Fruit fly (Drosophila melanogaster) whole organism, embryonic: ENCODE measurements around the gene CG9776.
A peak's percentile ranks its signal among the peaks of the same experiment; 100 is the strongest.

ENCODE experiments used
- ATbp ChIP-seq: fragments of 200-800 bp; sonication (Bioruptor generic); optimal IDR thresholded peaks from 2 replicates; lab custom pipeline; 2017; ENCODE audit warnings: missing biosample characterization, mild to moderate bottlenecking, missing genetic modification characterization, missing genetic modification reagents
- Atf6 ChIP-seq: fragments of 200-800 bp; sonication (Bioruptor generic); IDR thresholded peaks from 2 replicates; pipeline ENCODE4 v1.3.6; 2022; ENCODE audit warnings: missing biosample characterization, missing genetic modification characterization
- Blimp-1 ChIP-seq: fragments of 200-800 bp; sonication (Bioruptor generic); optimal IDR thresholded peaks from 3 replicates; lab custom pipeline; 2018; ENCODE audit warnings: missing biosample characterization, missing genetic modification characterization, mild to moderate bottlenecking, moderate library complexity, missing genetic modification reagents
- CG11398 ChIP-seq: fragments of 200-800 bp; sonication (Bioruptor generic); optimal IDR thresholded peaks from 2 replicates; lab custom pipeline; 2016; ENCODE audit warnings: missing biosample characterization, missing genetic modification characterization
- CG12219 ChIP-seq: fragments of 200-800 bp; sonication (Bioruptor generic); optimal IDR thresholded peaks from 3 replicates; lab custom pipeline; 2018; ENCODE audit warnings: missing biosample characterization, mild to moderate bottlenecking, missing genetic modification characterization
- CG12744 ChIP-seq: fragments of 200-800 bp; sonication (Bioruptor generic); optimal IDR thresholded peaks from 2 replicates; lab custom pipeline; 2016; ENCODE audit warnings: missing biosample characterization, missing genetic modification characterization
- CG13424 ChIP-seq: fragments of 200-800 bp; sonication (Bioruptor generic); optimal IDR thresholded peaks from 2 replicates; lab custom pipeline; 2019; ENCODE audit warnings: missing biosample characterization, mild to moderate bottlenecking, missing genetic modification characterization, moderate library complexity
- CG13894 ChIP-seq: fragments of 200-800 bp; sonication (Bioruptor generic); optimal IDR thresholded peaks from 3 replicates; lab custom pipeline; 2018; ENCODE audit warnings: missing biosample characterization, mild to moderate bottlenecking, missing genetic modification characterization, moderate library complexity
- CG15601 ChIP-seq: fragments of 200-800 bp; sonication (Bioruptor generic); optimal IDR thresholded peaks from 3 replicates; lab custom pipeline; 2019; ENCODE audit warnings: missing biosample characterization, mild to moderate bottlenecking, missing genetic modification characterization, moderate library complexity
- CG17328 ChIP-seq: fragments of 200-800 bp; sonication (Bioruptor generic); IDR thresholded peaks from 2 replicates; pipeline ENCODE4 v1.3.6; 2022; ENCODE audit warnings: missing biosample characterization, missing genetic modification characterization
- CG17802 ChIP-seq: fragments of 200-800 bp; sonication (Bioruptor generic); optimal IDR thresholded peaks from 2 replicates; lab custom pipeline; 2018; ENCODE audit warnings: missing biosample characterization, mild to moderate bottlenecking, missing genetic modification characterization, moderate library complexity
- CG2120 ChIP-seq: fragments of 200-800 bp; sonication (Bioruptor generic); optimal IDR thresholded peaks from 3 replicates; lab custom pipeline; 2016; ENCODE audit warnings: missing biosample characterization, missing genetic modification characterization
- CG30020 ChIP-seq: fragments of 200-800 bp; optimal IDR thresholded peaks from 2 replicates; lab custom pipeline; 2019; ENCODE audit warnings: missing biosample characterization, mild to moderate bottlenecking, missing genetic modification characterization, moderate library complexity
- CG31365 ChIP-seq: fragments of 200-800 bp; sonication (Bioruptor generic); optimal IDR thresholded peaks from 2 replicates; lab custom pipeline; 2018; ENCODE audit warnings: missing biosample characterization, mild to moderate bottlenecking, missing genetic modification characterization
- CG31388 ChIP-seq: fragments of 200-800 bp; sonication (Bioruptor generic); optimal IDR thresholded peaks from 2 replicates; lab custom pipeline; 2016; ENCODE audit warnings: missing biosample characterization, missing genetic modification characterization
- CG32767 ChIP-seq: fragments of 200-800 bp; sonication (Bioruptor generic); IDR thresholded peaks from 2 replicates; pipeline ENCODE4 v1.3.6; 2022; ENCODE audit warnings: missing biosample characterization, missing genetic modification characterization
- CG34224 ChIP-seq: fragments of 200-800 bp; sonication (Bioruptor generic); IDR thresholded peaks from 3 replicates; pipeline ENCODE4 v1.3.6; 2022; ENCODE audit warnings: missing biosample characterization, missing genetic modification characterization; ENCODE audit not compliant: partially characterized antibody
- CG4282 ChIP-seq: fragments of 200-800 bp; sonication (Bioruptor generic); optimal IDR thresholded peaks from 2 replicates; lab custom pipeline; 2016; ENCODE audit warnings: missing biosample characterization, missing genetic modification characterization
- CG6254 ChIP-seq: fragments of 200-800 bp; sonication (Bioruptor generic); optimal IDR thresholded peaks from 3 replicates; lab custom pipeline; 2017; ENCODE audit warnings: mild to moderate bottlenecking, missing biosample characterization, missing genetic modification reagents, missing genetic modification characterization
- CG6689 ChIP-seq: fragments of 200-800 bp; sonication (Bioruptor generic); IDR thresholded peaks from 2 replicates; pipeline ENCODE4 v1.3.6; 2022; ENCODE audit warnings: missing biosample characterization, missing genetic modification characterization
- CG6765 ChIP-seq: fragments of 200-800 bp; sonication (Bioruptor generic); optimal IDR thresholded peaks from 3 replicates; lab custom pipeline; 2017; ENCODE audit warnings: missing biosample characterization, mild to moderate bottlenecking, missing genetic modification characterization
- CG7786 ChIP-seq: fragments of 200-800 bp; sonication (Bioruptor generic); optimal IDR thresholded peaks from 2 replicates; lab custom pipeline; 2016; ENCODE audit warnings: missing biosample characterization, missing genetic modification characterization
- CG7839 ChIP-seq: fragments of 200-800 bp; sonication (Bioruptor generic); optimal IDR thresholded peaks from 3 replicates; lab custom pipeline; 2018; ENCODE audit warnings: missing biosample characterization, mild to moderate bottlenecking, missing genetic modification characterization, moderate library complexity
- CG7928 ChIP-seq: fragments of 200-800 bp; sonication (Bioruptor generic); optimal IDR thresholded peaks from 2 replicates; lab custom pipeline; 2017; ENCODE audit warnings: missing biosample characterization, mild to moderate bottlenecking, missing genetic modification characterization
- CG8388 ChIP-seq: fragments of 200-800 bp; sonication (Bioruptor generic); optimal IDR thresholded peaks from 2 replicates; lab custom pipeline; 2019; ENCODE audit warnings: missing biosample characterization, mild to moderate bottlenecking, missing genetic modification characterization, moderate library complexity
- CG8765 ChIP-seq: fragments of 200-800 bp; sonication (Bioruptor generic); IDR thresholded peaks from 2 replicates; pipeline ENCODE4 v1.3.6; 2022; ENCODE audit warnings: missing biosample characterization, missing genetic modification characterization
- CG9437 ChIP-seq: fragments of 200-800 bp; sonication (Bioruptor generic); optimal IDR thresholded peaks from 2 replicates; lab custom pipeline; 2018; ENCODE audit warnings: missing biosample characterization, mild to moderate bottlenecking, missing genetic modification characterization
- Dip2 ChIP-seq: fragments of 200-800 bp; sonication (Bioruptor generic); IDR thresholded peaks from 2 replicates; pipeline ENCODE4 v1.3.6; 2022; ENCODE audit warnings: missing biosample characterization, missing genetic modification characterization
- Dref ChIP-seq: fragments of 200-800 bp; sonication (Bioruptor generic); IDR thresholded peaks from 2 replicates; pipeline ENCODE4 v1.3.6; 2022; ENCODE audit warnings: missing biosample characterization, missing genetic modification characterization
- Gug ChIP-seq: fragments of 200-800 bp; sonication (Bioruptor generic); IDR thresholded peaks from 4 replicates; pipeline ENCODE4 v1.3.6; 2022; ENCODE audit warnings: missing biosample characterization, missing genetic modification characterization
- Hsf ChIP-seq: fragments of 200-800 bp; sonication (Bioruptor generic); optimal IDR thresholded peaks from 3 replicates; lab custom pipeline; 2016; ENCODE audit warnings: missing biosample characterization, missing genetic modification characterization
- Ravus ChIP-seq: fragments of 200-800 bp; sonication (Bioruptor generic); IDR thresholded peaks from 2 replicates; pipeline ENCODE4 v1.3.6; 2022; ENCODE audit warnings: missing biosample characterization, missing genetic modification characterization
- Vsx1 ChIP-seq: fragments of 200-800 bp; sonication (Bioruptor generic); optimal IDR thresholded peaks from 2 replicates; lab custom pipeline; 2017; ENCODE audit warnings: missing biosample characterization, mild to moderate bottlenecking, missing genetic modification characterization, missing genetic modification reagents
- Xbp1 ChIP-seq: fragments of 200-800 bp; sonication (Bioruptor generic); optimal IDR thresholded peaks from 3 replicates; lab custom pipeline; 2016; ENCODE audit warnings: missing biosample characterization, mild to moderate bottlenecking, missing genetic modification characterization
- bowl ChIP-seq: fragments of 200-800 bp; sonication (Bioruptor generic); IDR thresholded peaks from 2 replicates; pipeline ENCODE4 v1.3.6; 2022; ENCODE audit warnings: missing biosample characterization, missing genetic modification characterization
- br ChIP-seq: fragments of >200 bp; optimal IDR thresholded peaks from 2 replicates; lab custom pipeline; 2017
- bsh ChIP-seq, 2 experiments: fragments of 200-800 bp; sonication (Bioruptor generic); optimal IDR thresholded peaks; 2 replicates each; lab custom pipeline; 2017 to 2018; ENCODE audit warnings: mild to moderate bottlenecking in 2 of 2, missing biosample characterization in 2 of 2, missing genetic modification characterization in 2 of 2, moderate library complexity in 1 of 2
- corto ChIP-seq: fragments of 200-800 bp; sonication (Bioruptor generic); optimal IDR thresholded peaks from 2 replicates; lab custom pipeline; 2016; ENCODE audit warnings: missing biosample characterization, mild to moderate bottlenecking, missing genetic modification characterization, moderate library complexity
- croc ChIP-seq: fragments of 200-800 bp; sonication (Bioruptor generic); conservative IDR thresholded peaks from 3 replicates; pipeline ENCODE4 v1.3.6; 2022; ENCODE audit warnings: missing biosample characterization, missing genetic modification characterization
- dati ChIP-seq: fragments of 200-800 bp; sonication (Bioruptor generic); IDR thresholded peaks from 2 replicates; pipeline ENCODE4 v1.3.6; 2022; ENCODE audit warnings: missing biosample characterization, missing genetic modification characterization
- klu ChIP-seq: fragments of 200-800 bp; sonication (Bioruptor generic); IDR thresholded peaks from 2 replicates; pipeline ENCODE4 v1.3.6; 2022; ENCODE audit warnings: missing biosample characterization, missing genetic modification characterization
- lilli ChIP-seq: fragments of 200-800 bp; sonication (Bioruptor generic); optimal IDR thresholded peaks from 3 replicates; lab custom pipeline; 2016; ENCODE audit warnings: missing biosample characterization, missing genetic modification characterization
- mam ChIP-seq: fragments of 200-800 bp; sonication (Bioruptor generic); optimal IDR thresholded peaks from 3 replicates; lab custom pipeline; 2016; ENCODE audit warnings: missing biosample characterization, missing genetic modification characterization
- nmo ChIP-seq: fragments of 200-800 bp; sonication (Bioruptor generic); optimal IDR thresholded peaks from 2 replicates; lab custom pipeline; 2018; ENCODE audit warnings: missing biosample characterization, mild to moderate bottlenecking, missing genetic modification characterization, moderate library complexity
- pita ChIP-seq: fragments of 200-800 bp; sonication (Bioruptor generic); optimal IDR thresholded peaks from 2 replicates; lab custom pipeline; 2017; ENCODE audit warnings: missing biosample characterization, mild to moderate bottlenecking, missing genetic modification characterization
- psq ChIP-seq: fragments of 200-800 bp; sonication (Bioruptor generic); optimal IDR thresholded peaks from 2 replicates; lab custom pipeline; 2017; ENCODE audit warnings: missing biosample characterization, missing genetic modification characterization
- tgo ChIP-seq: fragments of 200-800 bp; sonication (Bioruptor generic); IDR thresholded peaks from 3 replicates; pipeline ENCODE4 v1.3.6; 2022; ENCODE audit warnings: missing biosample characterization, missing genetic modification characterization
- tna ChIP-seq: fragments of 200-800 bp; sonication (Bioruptor generic); IDR thresholded peaks from 2 replicates; pipeline ENCODE4 v1.3.6; 2022; ENCODE audit warnings: missing biosample characterization, missing genetic modification characterization; ENCODE audit not compliant: partially characterized antibody
- trh ChIP-seq: fragments of 200-800 bp; sonication (Bioruptor generic); optimal IDR thresholded peaks from 2 replicates; lab custom pipeline; 2016; ENCODE audit warnings: missing biosample characterization, missing genetic modification characterization
- unpg ChIP-seq: fragments of 200-800 bp; sonication (Bioruptor generic); optimal IDR thresholded peaks from 3 replicates; lab custom pipeline; 2018; ENCODE audit warnings: missing biosample characterization, mild to moderate bottlenecking, missing genetic modification characterization, moderate library complexity
- vvl ChIP-seq: fragments of 200-800 bp; sonication (Bioruptor generic); IDR thresholded peaks from 2 replicates; pipeline ENCODE4 v1.3.6; 2022; ENCODE audit warnings: missing biosample characterization, missing genetic modification characterization

Gene CG9776

dm6 chr3R:4319507-4320138, 14.2 kb downstream of the CG9776 start, which contains the start of gene CG9795 (continued):
- peak; percentile 51 for TF ChIP-seq CG4282 (GFP tag; lab: Kevin White, UChicago)
- TF ChIP-seq corto (GFP tag; lab: Kevin White, UChicago): no peak
- peak; percentile 13 for TF ChIP-seq mam (GFP tag; lab: Kevin White, UChicago)
- TF ChIP-seq nmo: no peak
- peak; percentile 93 for TF ChIP-seq CG34224
- no peak for TF ChIP-seq trh
- TF ChIP-seq pita (GFP tag; lab: Kevin White, UChicago): no peak
- TF ChIP-seq CG11398 (GFP tag; lab: Kevin White, UChicago): no peak
- TF ChIP-seq CG13424 (tag; lab: Kevin White, UChicago): no peak
- TF ChIP-seq CG30020 (tag; lab: Kevin White, UChicago): peak; percentile 79
- TF ChIP-seq CG8388: no peak
- TF ChIP-seq CG12219: no peak
- no peak for TF ChIP-seq CG13894
- peak; percentile 96 for TF ChIP-seq tna
- no peak for TF ChIP-seq unpg
- TF ChIP-seq Vsx1 (GFP tag; lab: Kevin White, UChicago): no peak
- TF ChIP-seq Atf6 (GFP tag; lab: Robert Waterston, UW): peak; percentile 46; the same call in 1 of the 2 replicates
- TF ChIP-seq Gug (GFP tag; lab: Robert Waterston, UW): no peak
- TF ChIP-seq CG6765 (GFP tag; lab: Kevin White, UChicago): peak; percentile 51
- peak; percentile 5 for TF ChIP-seq CG12744
- TF ChIP-seq ATbp (GFP tag; lab: Kevin White, UChicago): no peak
- TF ChIP-seq Hsf (GFP tag; lab: Kevin White, UChicago): peak; percentile 29
- TF ChIP-seq CG2120 (GFP tag; lab: Kevin White, UChicago): peak; percentile 54
- TF ChIP-seq dati (GFP tag; lab: Robert Waterston, UW): no peak
- TF ChIP-seq br (lab: Kevin White, UChicago): no peak
- TF ChIP-seq CG7786 (GFP tag; lab: Kevin White, UChicago): peak; percentile 44
- TF ChIP-seq bowl: no peak
- peak; percentile 98 for TF ChIP-seq Dref (GFP tag; lab: Robert Waterston, UW)
- TF ChIP-seq CG17802: peak; percentile 19
- no peak for TF ChIP-seq CG15601 (tag; lab: Kevin White, UChicago)
- TF ChIP-seq CG31388: no peak
- TF ChIP-seq Xbp1 (GFP tag; lab: Kevin White, UChicago): peak; percentile 16
- no peak for TF ChIP-seq CG9437 (GFP tag; lab: Kevin White, UChicago)
- peak; percentile 1 for TF ChIP-seq CG6254
- TF ChIP-seq klu (GFP tag; lab: Robert Waterston, UW): no peak
- peak; percentile 45; the same call in 1 of the 2 replicates for TF ChIP-seq vvl (GFP tag; lab: Robert Waterston, UW)
- TF ChIP-seq CG31365: no peak
- no peak for TF ChIP-seq Ravus (GFP tag; lab: Robert Waterston, UW)
- TF ChIP-seq CG6689 (GFP tag; lab: Robert Waterston, UW): no peak; the same call in 1 of the 2 replicates
- TF ChIP-seq croc (GFP tag; lab: Robert Waterston, UW): no peak
- no peak for TF ChIP-seq CG17328 (GFP tag; lab: Robert Waterston, UW)
- no peak for TF ChIP-seq bsh (GFP tag; optimal IDR thresholded peaks at IDR 0.05; lab: Kevin White, UChicago)
- no peak for TF ChIP-seq psq (GFP tag; lab: Kevin White, UChicago)
- no peak for TF ChIP-seq tgo (GFP tag; lab: Robert Waterston, UW)
- TF ChIP-seq lilli (GFP tag; lab: Kevin White, UChicago): peak; percentile 57
- no peak for TF ChIP-seq Blimp-1 (GFP tag; lab: Kevin White, UChicago)
- TF ChIP-seq Dip2 (GFP tag; lab: Robert Waterston, UW): no peak
- TF ChIP-seq CG8765 (GFP tag; lab: Robert Waterston, UW): no peak
- TF ChIP-seq CG32767 (GFP tag; lab: Robert Waterston, UW): peak; percentile 53; the same call in 1 of the 2 replicates
- no peak for TF ChIP-seq CG7928
- no peak for TF ChIP-seq CG7839
